Worm (Caenorhabditis elegans) whole organism, L3 larva: ENCODE data around the gene C33C12.11.
"Not testable (repeated sequence)": the region's sequence is repeated elsewhere in the genome, so short reads cannot be mapped to it uniquely, and the experiment has no call there.

Source experiments
- aly-2 ChIP-seq: fragments of 150-350 bp; optimal IDR thresholded peaks from 2 replicates; lab custom pipeline; 2014; ENCODE audit warnings: missing biosample characterization, missing genetic modification characterization
- ama-1 ChIP-seq: fragments of 150-350 bp; optimal IDR thresholded peaks from 2 replicates; lab custom pipeline; 2018
- ceh-28 ChIP-seq: fragments of 150-350 bp; optimal IDR thresholded peaks from 2 replicates; lab custom pipeline; 2014; ENCODE audit warnings: missing biosample characterization, missing genetic modification reagents, missing genetic modification characterization
- fkh-10 ChIP-seq: sonication (generic microtip); optimal IDR thresholded peaks from 2 replicates; lab custom pipeline; 2017; ENCODE audit warnings: missing biosample characterization, missing genetic modification reagents, missing genetic modification characterization
- mdl-1 ChIP-seq: fragments of 150-350 bp; optimal IDR thresholded peaks from 2 replicates; lab custom pipeline; 2014; ENCODE audit warnings: missing biosample characterization, missing genetic modification characterization
- mml-1 ChIP-seq: fragments of 150-350 bp; sonication (generic microtip); optimal IDR thresholded peaks from 3 replicates; lab custom pipeline; 2014; ENCODE audit warnings: missing biosample characterization, missing genetic modification characterization
- nhr-25 ChIP-seq: sonication (generic microtip); optimal IDR thresholded peaks from 2 replicates; lab custom pipeline; 2017; ENCODE audit warnings: missing biosample characterization, missing genetic modification characterization
- nhr-77 ChIP-seq: fragments of 150-350 bp; optimal IDR thresholded peaks from 2 replicates; lab custom pipeline; 2014; ENCODE audit warnings: missing biosample characterization, missing genetic modification characterization
- pha-4 ChIP-seq: fragments of 150-350 bp; optimal IDR thresholded peaks from 2 replicates; lab custom pipeline; 2014; ENCODE audit warnings: missing biosample characterization, missing genetic modification reagents, missing genetic modification characterization
- pqm-1 ChIP-seq: fragments of 150-350 bp; optimal IDR thresholded peaks from 2 replicates; lab custom pipeline; 2017; ENCODE audit warnings: missing biosample characterization, missing genetic modification characterization, inconsistent platforms
- snpc-4 ChIP-seq: fragments of 150-350 bp; optimal IDR thresholded peaks from 2 replicates; lab custom pipeline; 2014; ENCODE audit warnings: missing biosample characterization, missing genetic modification characterization
- ztf-11 ChIP-seq: fragments of 150-350 bp; optimal IDR thresholded peaks from 2 replicates; lab custom pipeline; 2014; ENCODE audit warnings: missing biosample characterization, missing genetic modification characterization
- ztf-4 ChIP-seq: fragments of 150-350 bp; optimal IDR thresholded peaks from 2 replicates; lab custom pipeline; 2014; ENCODE audit warnings: missing biosample characterization, missing genetic modification characterization

- TF ChIP-seq pqm-1 (tag; lab: Kevin White, UChicago); ztf-11; ceh-28; snpc-4 (tag; lab: Kevin White, UChicago); aly-2 (tag; lab: Kevin White, UChicago); nhr-25 (tag; lab: Kevin White, UChicago); ztf-4; mdl-1; pha-4 (tag; lab: Kevin White, UChicago); ama-1 (lab: Kevin White, UChicago); mml-1 (tag; lab: Kevin White, UChicago); fkh-10 (GFP tag; lab: Kevin White, UChicago); nhr-77: not testable (repeated sequence)
Measured at ce11 chrII:2153708-2154107, 9.9 kb downstream of the C33C12.11 start, which contains the start of gene math-18.
